Worm (Caenorhabditis elegans): ENCODE measurements around the gene nsph-3.1.

nsph-3.1 gene

DNA sequence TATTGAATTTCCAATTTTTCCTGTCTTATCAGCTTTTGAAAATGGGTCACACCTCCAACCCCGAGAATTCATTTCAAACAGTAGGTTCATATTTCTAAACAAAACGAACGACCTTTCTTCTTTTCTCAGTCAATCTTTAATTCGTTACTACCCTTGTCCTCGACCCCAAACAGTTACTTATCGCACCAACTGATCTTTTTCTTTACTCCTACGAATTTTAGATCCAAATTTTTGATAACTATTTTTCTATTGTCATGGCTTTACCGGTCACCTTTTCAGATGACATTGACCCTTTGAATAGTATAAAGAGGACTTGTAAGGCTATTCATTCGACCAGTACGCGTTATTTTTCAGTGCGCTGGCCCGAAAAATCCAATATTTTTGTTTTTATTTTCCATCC is 33.5 kb upstream of the nsph-3.1 start:
- TF ChIP-seq B0310.2 (tag; optimal IDR thresholded peaks at IDR 0.05), result no peak
- TF ChIP-seq hmg-4 (GFP tag; optimal IDR thresholded peaks at IDR 0.05), result no peak

DNA sequence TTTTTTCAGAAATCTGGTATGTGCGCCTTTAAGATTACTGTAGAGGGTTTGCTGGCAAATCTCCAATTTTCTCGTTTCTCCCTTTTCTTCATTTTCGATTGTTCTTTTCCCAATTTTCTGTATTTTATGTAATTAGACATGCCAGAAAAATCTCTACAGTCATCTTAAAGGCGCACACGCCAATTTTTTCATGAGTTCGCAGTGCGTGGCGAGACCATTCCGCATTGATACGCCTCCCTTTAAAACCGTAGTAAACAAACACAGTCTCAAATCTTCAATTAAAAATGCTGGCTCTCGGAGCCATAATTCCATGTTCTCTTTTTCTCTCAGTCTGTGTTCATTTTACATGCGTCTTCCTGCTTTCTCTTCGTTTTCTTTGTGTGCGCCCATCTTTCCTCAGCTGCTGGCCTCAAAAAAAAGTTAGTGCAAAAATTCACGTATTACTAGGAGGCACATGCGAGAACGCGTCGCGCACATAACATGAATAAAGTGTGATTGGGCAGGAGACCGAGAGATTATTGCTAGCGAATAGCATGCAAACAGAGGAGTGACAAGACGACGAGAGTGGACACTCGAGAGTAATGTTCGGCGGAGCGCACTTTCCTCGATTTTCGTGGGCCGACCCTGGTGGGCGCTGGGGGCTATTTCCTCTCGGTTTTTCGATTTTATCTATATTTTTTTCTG is 30.6 kb upstream of the nsph-3.1 start:
- peak; percentile 13 for TF ChIP-seq hmg-4 (GFP tag; optimal IDR thresholded peaks at IDR 0.05)
- TF ChIP-seq hmbx-1 (tag; optimal IDR thresholded peaks at IDR 0.05), result no peak
- TF ChIP-seq F13C5.2 (tag; optimal IDR thresholded peaks at IDR 0.05), result peak; percentile 51

DNA sequence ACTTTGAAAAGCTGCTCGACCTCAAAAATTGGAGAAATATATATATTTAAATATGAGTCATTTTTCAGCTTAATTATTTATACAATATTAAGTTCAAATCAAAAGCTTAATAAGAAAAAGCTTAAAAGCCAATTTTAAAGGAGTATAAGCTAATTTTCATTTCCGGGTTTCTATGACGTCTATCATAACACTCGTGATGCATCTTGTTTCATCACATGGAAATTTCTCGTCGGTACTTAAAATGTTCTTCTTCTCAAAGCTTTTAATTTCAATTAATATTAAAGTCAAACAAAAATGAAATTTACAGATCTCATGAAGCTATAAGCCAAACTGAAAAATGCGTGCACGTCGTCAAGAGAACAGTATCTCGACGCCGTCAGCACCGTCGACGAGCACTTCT is 29.8 kb upstream of the nsph-3.1 start, which contains the start of gene rbr-2:
Gene rbr-2, plus strand, starts transcription at position 301 of the 400 bp plus-strand sequence.
- TF ChIP-seq ceh-13 (GFP tag; optimal IDR thresholded peaks at IDR 0.05), result no peak
- TF ChIP-seq flt-1 (GFP tag; IDR thresholded peaks at IDR 0.05), result no peak
- no peak for TF ChIP-seq ama-1 (optimal IDR thresholded peaks at IDR 0.05)
- no peak for TF ChIP-seq F13C5.2 (tag; optimal IDR thresholded peaks at IDR 0.05)
- no peak for TF ChIP-seq sea-1 (GFP tag; conservative IDR thresholded peaks at IDR 0.05)
- TF ChIP-seq ceh-36 (tag; optimal IDR thresholded peaks at IDR 0.05), result no peak
- no peak for TF ChIP-seq B0310.2 (tag; optimal IDR thresholded peaks at IDR 0.05)
- TF ChIP-seq hmbx-1 (tag; optimal IDR thresholded peaks at IDR 0.05), result no peak
- TF ChIP-seq hnd-1 (tag; optimal IDR thresholded peaks at IDR 0.05), result no peak
- TF ChIP-seq ets-7 (tag; optimal IDR thresholded peaks at IDR 0.05), result no peak
- no peak for TF ChIP-seq pes-1 (GFP tag; IDR thresholded peaks at IDR 0.05)
- TF ChIP-seq tbx-37 (GFP tag; conservative IDR thresholded peaks at IDR 0.05), result no peak
- TF ChIP-seq aly-1 (tag; optimal IDR thresholded peaks at IDR 0.05), result no peak
- no peak for TF ChIP-seq scrt-1 (GFP tag; IDR thresholded peaks at IDR 0.05)
- no peak for TF ChIP-seq hmg-4 (GFP tag; optimal IDR thresholded peaks at IDR 0.05)

DNA sequence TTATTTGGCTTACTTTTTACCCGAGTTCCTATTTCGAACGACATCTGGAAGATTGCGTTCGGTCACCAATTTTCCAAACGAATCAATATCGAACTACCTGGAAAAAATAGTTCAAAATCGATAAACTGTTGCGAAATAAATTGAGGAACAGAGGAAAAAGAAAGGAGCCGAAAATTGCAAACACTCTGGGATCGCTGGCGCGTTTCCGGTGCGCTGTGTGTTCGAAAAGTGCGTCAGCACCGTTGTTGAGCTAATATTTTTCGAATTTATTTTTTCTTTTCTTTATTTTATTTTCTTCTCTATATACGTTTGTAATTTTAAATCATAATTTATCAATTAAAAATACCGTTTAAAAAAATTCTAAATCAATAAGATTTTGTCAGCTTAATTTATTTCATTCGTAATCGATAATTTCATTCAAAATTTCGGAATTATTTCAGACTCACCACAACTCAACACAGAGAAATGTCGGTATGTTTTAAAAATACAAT is 16.5 kb upstream of the nsph-3.1 start, which contains the start of the genes dnc-1 and lsm-7:
Gene dnc-1, minus strand, starts transcription at position 142 of the 491 bp plus-strand sequence.
Gene lsm-7, plus strand, starts transcription at position 441 of the 491 bp plus-strand sequence.
- TF ChIP-seq hmbx-1 (tag; optimal IDR thresholded peaks at IDR 0.05) (no peak), B0310.2 (tag; optimal IDR thresholded peaks at IDR 0.05) (no peak), scrt-1 (GFP tag; IDR thresholded peaks at IDR 0.05) (no peak), flt-1 (GFP tag; IDR thresholded peaks at IDR 0.05) (no peak; the same call in 1 of the 2 replicates), pes-1 (GFP tag; IDR thresholded peaks at IDR 0.05) (no peak), ets-7 (tag; optimal IDR thresholded peaks at IDR 0.05) (no peak), hnd-1 (tag; optimal IDR thresholded peaks at IDR 0.05) (no peak), tbx-37 (GFP tag; conservative IDR thresholded peaks at IDR 0.05) (no peak), F13C5.2 (tag; optimal IDR thresholded peaks at IDR 0.05) (peak; percentile 40), aly-1 (tag; optimal IDR thresholded peaks at IDR 0.05) (no peak), tra-4 (tag; optimal IDR thresholded peaks at IDR 0.05) (no peak), sea-1 (GFP tag; conservative IDR thresholded peaks at IDR 0.05) (no peak), ama-1 (optimal IDR thresholded peaks at IDR 0.05) (no peak), ceh-13 (GFP tag; optimal IDR thresholded peaks at IDR 0.05) (no peak), ceh-36 (tag; optimal IDR thresholded peaks at IDR 0.05) (no peak), tbx-11 (GFP tag; IDR thresholded peaks at IDR 0.05) (0 out of 2 replicates have a peak, but pooled peaks have one; percentile 11)

DNA sequence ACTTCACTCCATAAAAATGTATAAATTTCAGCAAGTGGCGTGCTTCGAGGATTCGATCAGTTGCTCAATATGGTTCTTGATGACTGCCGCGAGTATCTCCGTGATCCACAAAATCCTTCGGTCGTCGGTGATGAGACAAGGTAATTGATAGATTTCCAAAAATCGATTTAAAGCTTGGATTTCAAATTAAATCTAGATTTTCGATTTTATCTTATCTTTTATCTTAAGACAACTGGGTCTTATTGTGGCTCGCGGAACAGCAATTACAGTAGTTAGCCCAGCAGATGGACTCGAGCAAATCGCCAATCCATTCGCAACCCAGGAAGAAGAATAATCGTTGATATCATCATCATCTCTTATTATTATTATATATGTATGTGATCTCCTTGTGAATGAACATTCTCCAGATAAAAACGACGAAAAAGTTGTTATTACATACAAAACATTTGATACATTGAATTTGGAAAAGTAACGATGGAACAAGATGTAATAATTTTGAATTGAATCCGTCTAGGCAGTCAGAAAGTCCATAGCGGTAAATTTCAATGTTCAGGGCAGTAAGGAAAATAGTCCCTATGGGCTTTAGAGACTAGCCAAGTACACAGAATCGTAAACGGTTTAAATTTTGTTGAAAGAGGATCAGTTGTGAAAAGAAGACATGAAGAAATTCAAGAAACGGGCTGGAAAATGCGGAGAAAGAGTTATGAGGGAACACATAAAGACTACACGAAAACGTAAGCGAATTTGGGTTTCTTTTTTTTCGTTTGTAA is 15.6 kb upstream of the nsph-3.1 start:
- TF ChIP-seq F13C5.2 (tag; optimal IDR thresholded peaks at IDR 0.05), result no peak

DNA sequence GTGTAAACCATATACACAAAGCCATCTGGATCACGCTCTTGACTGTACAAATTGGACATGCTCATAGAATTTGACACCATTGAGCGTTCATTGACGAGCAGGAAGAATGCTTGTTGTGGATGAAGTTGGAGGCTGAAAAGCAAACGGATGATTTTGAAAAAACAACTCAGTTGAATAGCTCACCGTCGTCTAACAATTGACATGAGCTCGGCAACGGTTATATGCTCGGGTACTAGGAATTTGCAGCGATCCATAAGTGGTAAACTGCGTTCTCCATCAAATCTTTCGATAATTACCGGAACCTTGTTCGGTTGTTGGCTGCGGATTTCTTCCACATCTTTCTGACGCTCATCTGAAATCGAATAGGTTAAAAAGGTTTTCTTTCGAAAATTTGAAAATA is 14.8 kb upstream of the nsph-3.1 start:
- TF ChIP-seq tbx-11 (GFP tag; IDR thresholded peaks at IDR 0.05), result no peak
- TF ChIP-seq F13C5.2 (tag; optimal IDR thresholded peaks at IDR 0.05), result no peak
- no peak for TF ChIP-seq sea-1 (GFP tag; conservative IDR thresholded peaks at IDR 0.05)
- no peak for TF ChIP-seq aly-1 (tag; optimal IDR thresholded peaks at IDR 0.05)
- no peak for TF ChIP-seq ets-7 (tag; optimal IDR thresholded peaks at IDR 0.05)
- no peak for TF ChIP-seq tbx-37 (GFP tag; conservative IDR thresholded peaks at IDR 0.05)
- no peak for TF ChIP-seq pes-1 (GFP tag; IDR thresholded peaks at IDR 0.05)
- no peak for TF ChIP-seq flt-1 (GFP tag; IDR thresholded peaks at IDR 0.05)
- TF ChIP-seq tra-4 (tag; optimal IDR thresholded peaks at IDR 0.05), result no peak
- no peak for TF ChIP-seq hmg-4 (GFP tag; optimal IDR thresholded peaks at IDR 0.05)
- TF ChIP-seq scrt-1 (GFP tag; IDR thresholded peaks at IDR 0.05), result no peak
- no peak for TF ChIP-seq ama-1 (optimal IDR thresholded peaks at IDR 0.05)
- no peak for TF ChIP-seq hmbx-1 (tag; optimal IDR thresholded peaks at IDR 0.05)
- TF ChIP-seq B0310.2 (tag; optimal IDR thresholded peaks at IDR 0.05), result no peak
- no peak for TF ChIP-seq hnd-1 (tag; optimal IDR thresholded peaks at IDR 0.05)
- TF ChIP-seq ceh-13 (GFP tag; optimal IDR thresholded peaks at IDR 0.05), result no peak
- no peak for TF ChIP-seq ceh-36 (tag; optimal IDR thresholded peaks at IDR 0.05)

DNA sequence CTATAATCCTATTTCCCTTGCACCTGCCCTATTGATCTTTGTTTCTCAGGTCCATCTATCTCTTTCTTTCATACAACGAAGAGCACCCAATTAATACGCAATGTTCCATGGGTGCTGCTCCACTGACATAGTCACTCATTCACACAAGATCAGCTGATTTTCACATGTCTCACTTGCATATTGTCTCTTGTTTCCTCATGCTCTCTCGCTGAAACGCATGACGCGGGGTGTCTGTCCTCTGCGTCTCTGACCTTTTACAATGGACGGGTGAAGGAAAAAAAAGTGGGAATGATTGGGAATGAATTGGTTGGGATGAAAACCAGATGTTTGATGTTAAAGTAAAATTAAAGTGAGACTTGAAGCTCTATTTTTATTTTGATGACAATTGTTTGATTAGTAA is 14.3 kb upstream of the nsph-3.1 start:
- TF ChIP-seq hmbx-1 (tag; optimal IDR thresholded peaks at IDR 0.05) (no peak), ets-7 (tag; optimal IDR thresholded peaks at IDR 0.05) (peak; percentile 11)

Data from whole organism, early embryonic.